Fruit fly (Drosophila melanogaster) whole organism, embryonic: ENCODE results near the gene CG45676.

Source experiments
- Antp ChIP-seq: fragments of 200-800 bp; sonication (Bioruptor generic); optimal IDR thresholded peaks from 3 replicates; lab custom pipeline; 2016; ENCODE audit warnings: missing biosample characterization, missing genetic modification characterization
- CG10267 ChIP-seq: fragments of 200-800 bp; sonication (Bioruptor generic); optimal IDR thresholded peaks from 2 replicates; lab custom pipeline; 2018; ENCODE audit warnings: missing biosample characterization, mild to moderate bottlenecking, missing genetic modification characterization, moderate library complexity
- CG12769 ChIP-seq: fragments of 200-800 bp; sonication (Bioruptor generic); optimal IDR thresholded peaks from 2 replicates; lab custom pipeline; 2019; ENCODE audit warnings: missing biosample characterization, mild to moderate bottlenecking, missing genetic modification characterization, moderate library complexity
- CG15011 ChIP-seq: fragments of 200-800 bp; sonication (Bioruptor generic); optimal IDR thresholded peaks from 3 replicates; lab custom pipeline; 2018; ENCODE audit warnings: missing biosample characterization, mild to moderate bottlenecking, missing genetic modification characterization
- CG15269 ChIP-seq: fragments of 200-800 bp; sonication (Bioruptor generic); optimal IDR thresholded peaks from 2 replicates; lab custom pipeline; 2018; ENCODE audit warnings: missing biosample characterization, mild to moderate bottlenecking, missing genetic modification characterization, moderate library complexity
- CG1529 ChIP-seq: fragments of 200-800 bp; sonication (Bioruptor generic); optimal IDR thresholded peaks from 3 replicates; lab custom pipeline; 2018; ENCODE audit warnings: missing biosample characterization, missing genetic modification characterization
- CG15601 ChIP-seq: fragments of 200-800 bp; sonication (Bioruptor generic); optimal IDR thresholded peaks from 3 replicates; lab custom pipeline; 2019; ENCODE audit warnings: missing biosample characterization, mild to moderate bottlenecking, missing genetic modification characterization, moderate library complexity
- CG2678 ChIP-seq: fragments of 200-800 bp; sonication (Bioruptor generic); optimal IDR thresholded peaks from 3 replicates; lab custom pipeline; 2019; ENCODE audit warnings: missing biosample characterization, mild to moderate bottlenecking, missing genetic modification characterization, moderate library complexity
- CG32767 ChIP-seq: fragments of 200-800 bp; sonication (Bioruptor generic); IDR thresholded peaks from 2 replicates; pipeline ENCODE4 v1.3.6; 2022; ENCODE audit warnings: missing biosample characterization, missing genetic modification characterization
- CG33213 ChIP-seq: fragments of 200-800 bp; sonication (Bioruptor generic); optimal IDR thresholded peaks from 3 replicates; lab custom pipeline; 2016; ENCODE audit warnings: missing biosample characterization, missing genetic modification characterization
- CG3995 ChIP-seq: fragments of 200-800 bp; sonication (Bioruptor generic); optimal IDR thresholded peaks from 3 replicates; lab custom pipeline; 2016; ENCODE audit warnings: missing biosample characterization, missing genetic modification characterization
- CG4617 ChIP-seq: fragments of 200-800 bp; sonication (Bioruptor generic); optimal IDR thresholded peaks from 3 replicates; lab custom pipeline; 2016; ENCODE audit warnings: missing biosample characterization, missing genetic modification characterization, borderline replicate concordance
- CG7271 ChIP-seq: fragments of 200-800 bp; sonication (Bioruptor generic); optimal IDR thresholded peaks from 2 replicates; lab custom pipeline; 2018; ENCODE audit warnings: missing biosample characterization, mild to moderate bottlenecking, missing genetic modification characterization, moderate library complexity
- CoRest ChIP-seq: fragments of 200-800 bp; sonication (Bioruptor generic); optimal IDR thresholded peaks from 3 replicates; lab custom pipeline; 2018; ENCODE audit warnings: missing biosample characterization, mild to moderate bottlenecking, missing genetic modification characterization, moderate library complexity
- Dll ChIP-seq: fragments of 200-800 bp; sonication (Bioruptor generic); IDR thresholded peaks from 4 replicates; pipeline ENCODE4 v1.3.6; 2022; ENCODE audit warnings: missing biosample characterization, missing genetic modification characterization; ENCODE audit not compliant: partially characterized antibody
- Doc3 ChIP-seq: fragments of 200-800 bp; sonication (Bioruptor generic); IDR thresholded peaks from 3 replicates; pipeline ENCODE4 v1.3.6; 2022; ENCODE audit warnings: missing biosample characterization, missing genetic modification characterization; ENCODE audit not compliant: partially characterized antibody
- HLH3B ChIP-seq: fragments of 200-800 bp; sonication (Bioruptor generic); IDR thresholded peaks from 2 replicates; pipeline ENCODE4 v1.3.6; 2022; ENCODE audit warnings: missing biosample characterization, missing genetic modification characterization
- HmgZ ChIP-seq: fragments of 200-800 bp; sonication (Bioruptor generic); optimal IDR thresholded peaks from 2 replicates; lab custom pipeline; 2018; ENCODE audit warnings: missing biosample characterization, mild to moderate bottlenecking, missing genetic modification characterization
- Hmr ChIP-seq: fragments of 200-800 bp; sonication (Bioruptor generic); optimal IDR thresholded peaks from 3 replicates; lab custom pipeline; 2017; ENCODE audit warnings: mild to moderate bottlenecking, missing biosample characterization, missing genetic modification reagents, missing genetic modification characterization
- Hr51 ChIP-seq, 2 experiments: fragments of 200-800 bp; sonication (Bioruptor generic); optimal IDR thresholded peaks; 2 replicates in 1 of 2; 3 replicates in 1 of 2; lab custom pipeline; 2016 to 2018; ENCODE audit warnings: missing biosample characterization in 2 of 2, missing genetic modification characterization in 2 of 2, mild to moderate bottlenecking in 1 of 2, moderate library complexity in 1 of 2
- Med ChIP-seq: fragments of 200-800 bp; sonication (Bioruptor generic); peaks from one replicate; lab custom pipeline; 2016; ENCODE audit warnings: missing biosample characterization, missing genetic modification characterization, mild to moderate bottlenecking, inconsistent platforms, moderate library complexity
- Meics ChIP-seq: fragments of 200-800 bp; sonication (Bioruptor generic); optimal IDR thresholded peaks from 2 replicates; lab custom pipeline; 2017; ENCODE audit warnings: missing biosample characterization, mild to moderate bottlenecking, missing genetic modification characterization
- Ptx1 ChIP-seq: fragments of 200-800 bp; sonication (Bioruptor generic); IDR thresholded peaks from 2 replicates; pipeline ENCODE4 v1.3.6; 2022; ENCODE audit warnings: missing biosample characterization, missing genetic modification characterization
- Six4 ChIP-seq: fragments of 200-800 bp; sonication (Bioruptor generic); optimal IDR thresholded peaks from 2 replicates; lab custom pipeline; 2016; ENCODE audit warnings: missing biosample characterization, missing genetic modification characterization
- Sry-β ChIP-seq: fragments of 200-800 bp; sonication (Bioruptor generic); optimal IDR thresholded peaks from 2 replicates; lab custom pipeline; 2018; ENCODE audit warnings: missing biosample characterization, mild to moderate bottlenecking, missing genetic modification characterization, moderate library complexity
- YL-1 ChIP-seq: fragments of 200-800 bp; sonication (Bioruptor generic); optimal IDR thresholded peaks from 3 replicates; lab custom pipeline; 2017; ENCODE audit warnings: missing biosample characterization, mild to moderate bottlenecking, missing genetic modification characterization
- abd-A ChIP-seq: fragments of 200-800 bp; sonication (Bioruptor generic); optimal IDR thresholded peaks from 3 replicates; lab custom pipeline; 2019; ENCODE audit warnings: missing biosample characterization, mild to moderate bottlenecking, missing genetic modification characterization, moderate library complexity
- ash1 ChIP-seq: fragments of 200-800 bp; sonication (Bioruptor generic); optimal IDR thresholded peaks from 2 replicates; lab custom pipeline; 2018; ENCODE audit warnings: missing biosample characterization, mild to moderate bottlenecking, missing genetic modification characterization
- bbx ChIP-seq: fragments of 200-800 bp; sonication (Bioruptor generic); IDR thresholded peaks from 2 replicates; pipeline ENCODE4 v1.3.6; 2022; ENCODE audit warnings: missing biosample characterization, missing genetic modification characterization; ENCODE audit not compliant: partially characterized antibody
- bowl ChIP-seq: fragments of 200-800 bp; sonication (Bioruptor generic); IDR thresholded peaks from 2 replicates; pipeline ENCODE4 v1.3.6; 2022; ENCODE audit warnings: missing biosample characterization, missing genetic modification characterization
- cas ChIP-seq: fragments of 200-800 bp; sonication (Bioruptor generic); IDR thresholded peaks from 2 replicates; pipeline ENCODE4 v1.3.6; 2022; ENCODE audit warnings: missing biosample characterization, missing genetic modification characterization
- caup ChIP-seq: fragments of 200-800 bp; sonication (Bioruptor generic); optimal IDR thresholded peaks from 3 replicates; lab custom pipeline; 2017; ENCODE audit warnings: missing biosample characterization, mild to moderate bottlenecking, missing genetic modification characterization, moderate library complexity; ENCODE audit not compliant: severe bottlenecking
- croc ChIP-seq: fragments of 200-800 bp; sonication (Bioruptor generic); conservative IDR thresholded peaks from 3 replicates; pipeline ENCODE4 v1.3.6; 2022; ENCODE audit warnings: missing biosample characterization, missing genetic modification characterization
- dmrt99B ChIP-seq: fragments of 200-800 bp; sonication (Bioruptor generic); optimal IDR thresholded peaks from 2 replicates; lab custom pipeline; 2018; ENCODE audit warnings: missing biosample characterization, mild to moderate bottlenecking, missing genetic modification characterization, moderate library complexity
- dpn ChIP-seq, 2 experiments: fragments of 200-800 bp; sonication (Bioruptor generic); optimal IDR thresholded peaks; 3 replicates each; lab custom pipeline; 2016; ENCODE audit warnings: missing biosample characterization in 2 of 2, missing genetic modification characterization in 2 of 2
- dysf ChIP-seq: fragments of 200-800 bp; sonication (Bioruptor generic); IDR thresholded peaks from 3 replicates; pipeline ENCODE4 v1.3.6; 2022; ENCODE audit warnings: missing biosample characterization, missing genetic modification characterization
- hkb ChIP-seq, 2 experiments: fragments of 200-800 bp in 1 of 2; fragments of >200 bp in 1 of 2; sonication (Bioruptor generic) in 1 of 2; IDR thresholded peaks in 1 of 2; optimal IDR thresholded peaks in 1 of 2; 2 replicates each; pipeline versions ENCODE4 v1.3.6 to Lab custom; 2017 to 2022; ENCODE audit warnings: missing biosample characterization in 1 of 2, missing genetic modification characterization in 1 of 2
- inv ChIP-seq: fragments of 200-800 bp; sonication (Bioruptor generic); IDR thresholded peaks from 2 replicates; pipeline ENCODE4 v1.3.6; 2022; ENCODE audit warnings: missing biosample characterization, missing genetic modification characterization; ENCODE audit not compliant: partially characterized antibody
- jigr1 ChIP-seq: fragments of 200-800 bp; sonication (Bioruptor generic); IDR thresholded peaks from 3 replicates; pipeline ENCODE4 v1.3.6; 2022; ENCODE audit warnings: missing biosample characterization, missing genetic modification characterization
- kay ChIP-seq: fragments of 200-800 bp; sonication (Bioruptor generic); optimal IDR thresholded peaks from 2 replicates; lab custom pipeline; 2016; ENCODE audit warnings: missing biosample characterization, missing genetic modification characterization
- repo ChIP-seq: fragments of 200-800 bp; sonication (Bioruptor generic); optimal IDR thresholded peaks from 2 replicates; lab custom pipeline; 2016; ENCODE audit warnings: missing biosample characterization, missing genetic modification characterization
- slbo ChIP-seq: fragments of 200-800 bp; sonication (Bioruptor generic); IDR thresholded peaks from 2 replicates; pipeline ENCODE4 v1.3.6; 2022; ENCODE audit warnings: missing biosample characterization, missing genetic modification characterization
- sna ChIP-seq: fragments of 200-800 bp; sonication (Bioruptor generic); IDR thresholded peaks from 2 replicates; pipeline ENCODE4 v1.3.6; 2022; ENCODE audit warnings: missing biosample characterization, missing genetic modification characterization; ENCODE audit not compliant: partially characterized antibody
- tna ChIP-seq: fragments of 200-800 bp; sonication (Bioruptor generic); IDR thresholded peaks from 2 replicates; pipeline ENCODE4 v1.3.6; 2022; ENCODE audit warnings: missing biosample characterization, missing genetic modification characterization; ENCODE audit not compliant: partially characterized antibody
- trh ChIP-seq: fragments of 200-800 bp; sonication (Bioruptor generic); optimal IDR thresholded peaks from 2 replicates; lab custom pipeline; 2016; ENCODE audit warnings: missing biosample characterization, missing genetic modification characterization
- vvl ChIP-seq: fragments of 200-800 bp; sonication (Bioruptor generic); IDR thresholded peaks from 2 replicates; pipeline ENCODE4 v1.3.6; 2022; ENCODE audit warnings: missing biosample characterization, missing genetic modification characterization
- zen2 ChIP-seq: fragments of 200-800 bp; sonication (Bioruptor generic); IDR thresholded peaks from 3 replicates; pipeline ENCODE4 v1.3.6; 2022; ENCODE audit warnings: missing biosample characterization, missing genetic modification characterization; ENCODE audit not compliant: partially characterized antibody

The CG45676 gene

DNA sequence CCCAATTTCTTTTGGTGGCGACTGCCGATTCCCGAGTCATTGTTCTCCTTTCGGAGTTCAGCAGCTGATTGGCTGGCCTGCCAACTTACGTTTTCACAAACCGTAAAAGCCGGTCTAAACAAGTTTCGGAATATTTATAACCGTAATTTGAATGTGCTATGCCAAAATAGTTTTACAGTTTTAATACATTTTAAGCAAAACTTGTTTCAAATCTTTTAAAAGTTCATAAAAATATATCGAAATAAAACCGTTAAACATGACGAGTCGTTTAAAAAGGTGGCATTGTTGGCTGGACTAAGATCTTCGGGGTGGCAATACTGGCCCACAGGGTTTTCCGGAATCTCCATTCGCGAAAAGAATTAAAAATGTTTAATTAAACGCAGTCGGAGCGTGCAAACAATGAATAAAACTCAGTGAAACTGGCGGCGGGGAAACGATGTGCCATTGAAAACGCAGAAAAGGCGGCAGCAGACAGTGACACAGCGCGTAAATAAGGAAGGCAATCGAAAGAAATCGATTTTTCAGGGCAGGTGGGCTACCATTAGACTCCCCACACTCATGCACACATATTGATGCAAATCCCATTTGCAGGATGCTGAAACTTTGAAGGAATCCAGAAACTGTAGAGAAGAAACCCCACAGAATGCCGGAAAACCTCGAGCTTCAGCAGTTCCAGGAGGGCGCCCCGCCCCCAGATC is 17.0 kb downstream of the CG45676 start, which contains the start of the genes Exd2 and CG5281 (continued):
- peak; percentile 7 for TF ChIP-seq CG7271 (tag; lab: Kevin White, UChicago)
- peak; percentile 62 to 67 for TF ChIP-seq Hr51 (GFP tag; optimal IDR thresholded peaks at IDR 0.05; lab: Kevin White, UChicago)
- TF ChIP-seq tna (GFP tag; lab: Robert Waterston, UW), result no peak
- TF ChIP-seq Six4 (GFP tag; lab: Kevin White, UChicago), result peak; percentile 69
- no peak for TF ChIP-seq CG15011 (GFP tag; lab: Kevin White, UChicago)
- TF ChIP-seq Doc3 (GFP tag; lab: Robert Waterston, UW), result no peak
- TF ChIP-seq dpn (GFP tag; optimal IDR thresholded peaks at IDR 0.05; lab: Kevin White, UChicago), result peak; percentile 41 to 50
- TF ChIP-seq Antp (GFP tag; lab: Kevin White, UChicago), result peak; percentile 58
- no peak for TF ChIP-seq cas (GFP tag; lab: Robert Waterston, UW)
- TF ChIP-seq dysf (GFP tag; lab: Robert Waterston, UW), result peak; percentile 38; the same call in 1 of the 3 replicates
- TF ChIP-seq inv, result no peak
- TF ChIP-seq zen2 (GFP tag; lab: Robert Waterston, UW), result no peak
- peak; percentile 67 for TF ChIP-seq CG15269 (tag; lab: Kevin White, UChicago)
- TF ChIP-seq CG1529 (GFP tag; lab: Kevin White, UChicago), result peak; percentile 22
- TF ChIP-seq croc (GFP tag; lab: Robert Waterston, UW), result no peak
- TF ChIP-seq Ptx1 (GFP tag; lab: Robert Waterston, UW), result peak; percentile 37; the same call in 1 of the 2 replicates
- TF ChIP-seq HmgZ (tag; lab: Kevin White, UChicago), result peak; percentile 51
- TF ChIP-seq CG32767 (GFP tag; lab: Robert Waterston, UW), result no peak
- TF ChIP-seq CG15601 (tag; lab: Kevin White, UChicago), result peak; percentile 52
- TF ChIP-seq bowl (GFP tag; lab: Robert Waterston, UW), result no peak
- TF ChIP-seq Dll (GFP tag; lab: Robert Waterston, UW), result peak; percentile 65; the same call in 3 of the 4 replicates
- peak; percentile 57 for TF ChIP-seq hkb (optimal IDR thresholded peaks at IDR 0.05; lab: Kevin White, UChicago)
- no peak for TF ChIP-seq hkb (GFP tag; IDR thresholded peaks at IDR 0.05; lab: Robert Waterston, UW)
- TF ChIP-seq HLH3B (GFP tag; lab: Robert Waterston, UW), result peak; percentile 24; the same call in 1 of the 2 replicates
- peak; percentile 58 for TF ChIP-seq CG33213
- no peak; the same call in 1 of the 2 replicates for TF ChIP-seq vvl (GFP tag; lab: Robert Waterston, UW)
- TF ChIP-seq CG4617 (GFP tag; lab: Kevin White, UChicago), result peak; percentile 74
- peak; percentile 90 for TF ChIP-seq CoRest
- TF ChIP-seq YL-1 (GFP tag; lab: Kevin White, UChicago), result peak; percentile 57
- TF ChIP-seq sna (GFP tag; lab: Robert Waterston, UW), result no peak; the same call in 1 of the 2 replicates
- peak; percentile 68 for TF ChIP-seq Hmr (GFP tag; lab: Kevin White, UChicago)
- no peak for TF ChIP-seq CG12769
- TF ChIP-seq jigr1, result no peak
- TF ChIP-seq CG3995 (GFP tag; lab: Kevin White, UChicago), result no peak
- TF ChIP-seq bbx (GFP tag; lab: Robert Waterston, UW), result no peak
- TF ChIP-seq Sry-β, result no peak
- TF ChIP-seq CG2678 (tag; lab: Kevin White, UChicago), result no peak
- no peak for TF ChIP-seq dmrt99B (tag; lab: Kevin White, UChicago)
- peak; percentile 93 for TF ChIP-seq Med (GFP tag; lab: Kevin White, UChicago)
- TF ChIP-seq caup (GFP tag; lab: Kevin White, UChicago), result peak; percentile 51
- TF ChIP-seq repo (GFP tag; lab: Kevin White, UChicago), result peak; percentile 35
- no peak for TF ChIP-seq abd-A
- TF ChIP-seq trh, result no peak
- TF ChIP-seq slbo (GFP tag; lab: Robert Waterston, UW), result peak; percentile 41; the same call in 1 of the 2 replicates
- peak; percentile 62 for TF ChIP-seq Meics (GFP tag; lab: Kevin White, UChicago)
- no peak for TF ChIP-seq ash1 (GFP tag; lab: Kevin White, UChicago)
- TF ChIP-seq kay (GFP tag; lab: Kevin White, UChicago), result peak; percentile 46
- TF ChIP-seq CG10267, result peak; percentile 64
